Fruit fly (Drosophila melanogaster) whole organism, wandering third instar larva: ENCODE measurements around the gene Glut4EF.

Experiments
- CG32264 ChIP-seq: fragments of 200-800 bp; sonication (Bioruptor generic); optimal IDR thresholded peaks from 2 replicates; lab custom pipeline; 2016; ENCODE audit warnings: missing biosample characterization, missing genetic modification characterization
- CG9705 ChIP-seq: fragments of 200-800 bp; sonication (Bioruptor generic); optimal IDR thresholded peaks from 2 replicates; lab custom pipeline; 2018; ENCODE audit warnings: missing biosample characterization, mild to moderate bottlenecking, missing genetic modification characterization
- CrebA ChIP-seq: fragments of 200-800 bp; sonication (Bioruptor generic); optimal IDR thresholded peaks from 2 replicates; lab custom pipeline; 2016; ENCODE audit warnings: missing biosample characterization, mild to moderate bottlenecking, missing genetic modification characterization, borderline replicate concordance
- Dfd ChIP-seq: fragments of >200 bp; optimal IDR thresholded peaks from 2 replicates; lab custom pipeline; 2017; ENCODE audit warnings: missing biosample characterization, missing genetic modification characterization
- Dif ChIP-seq: fragments of 200-275, 200-300 bp; sonication (Bioruptor generic); optimal IDR thresholded peaks from 2 replicates; lab custom pipeline; 2018; ENCODE audit warnings: missing biosample characterization, missing genetic modification characterization; ENCODE audit not compliant: partially characterized antibody
- GATAd ChIP-seq: sonication (Bioruptor generic); optimal IDR thresholded peaks from 2 replicates; lab custom pipeline; 2016; ENCODE audit warnings: missing biosample characterization, missing genetic modification characterization
- HLH106 ChIP-seq: fragments of 200-800 bp; optimal IDR thresholded peaks from 3 replicates; lab custom pipeline; 2019; ENCODE audit warnings: missing biosample characterization, mild to moderate bottlenecking, missing genetic modification characterization, moderate library complexity
- Hnf4 ChIP-seq: fragments of 200-800 bp; sonication (Bioruptor generic); optimal IDR thresholded peaks from 2 replicates; lab custom pipeline; 2016; ENCODE audit warnings: missing biosample characterization, mild to moderate bottlenecking, missing genetic modification characterization
- Jra ChIP-seq: sonication (Bioruptor generic); optimal IDR thresholded peaks from 2 replicates; lab custom pipeline; 2016; ENCODE audit warnings: missing biosample characterization, missing genetic modification characterization
- Mio ChIP-seq: sonication (Bioruptor generic); optimal IDR thresholded peaks from 2 replicates; lab custom pipeline; 2016; ENCODE audit warnings: missing biosample characterization, missing genetic modification characterization
- Myc ChIP-seq: fragments of >200 bp; optimal IDR thresholded peaks from 2 replicates; lab custom pipeline; 2017
- N ChIP-seq: fragments of >200 bp; optimal IDR thresholded peaks from 2 replicates; lab custom pipeline; 2018; ENCODE audit warnings: missing biosample characterization, missing external identifiers, missing genetic modification characterization
- OdsH ChIP-seq: fragments of 200-800 bp; sonication (Bioruptor generic); optimal IDR thresholded peaks from 2 replicates; lab custom pipeline; 2016; ENCODE audit warnings: missing biosample characterization, mild to moderate bottlenecking, missing genetic modification characterization
- Rel ChIP-seq, 2 experiments: fragments of 200-800 bp; sonication (Bioruptor generic) in 1 of 2; optimal IDR thresholded peaks; 2 replicates in 1 of 2; 3 replicates in 1 of 2; lab custom pipeline; 2016 to 2019; ENCODE audit warnings: mild to moderate bottlenecking in 2 of 2, missing biosample characterization in 2 of 2, missing genetic modification characterization in 2 of 2, moderate library complexity in 1 of 2
- br ChIP-seq: fragments of 200-800 bp; sonication (Bioruptor generic); optimal IDR thresholded peaks from 2 replicates; lab custom pipeline; 2016; ENCODE audit warnings: missing biosample characterization, missing genetic modification characterization
- brk ChIP-seq: fragments of 200-800 bp; sonication (Bioruptor generic); optimal IDR thresholded peaks from 2 replicates; lab custom pipeline; 2016; ENCODE audit warnings: missing biosample characterization, mild to moderate bottlenecking, missing genetic modification characterization
- dl ChIP-seq, 2 experiments: fragments of 175-275, 200-275 bp in 1 of 2; fragments of 200-275 bp in 1 of 2; sonication (Bioruptor generic); optimal IDR thresholded peaks; lab custom pipeline; 2018; ENCODE audit warnings: mild to moderate bottlenecking in 2 of 2, missing biosample characterization in 2 of 2, missing genetic modification characterization in 2 of 2, moderate library complexity in 2 of 2; ENCODE audit not compliant: partially characterized antibody in 2 of 2, insufficient read depth in 1 of 2
- dmrt93B ChIP-seq: fragments of 200-800 bp; sonication (Bioruptor generic); optimal IDR thresholded peaks from 2 replicates; lab custom pipeline; 2018; ENCODE audit warnings: missing biosample characterization, mild to moderate bottlenecking, missing genetic modification characterization
- dsf ChIP-seq: sonication (Bioruptor generic); optimal IDR thresholded peaks from 2 replicates; lab custom pipeline; 2016; ENCODE audit warnings: missing biosample characterization, missing genetic modification characterization, borderline replicate concordance
- foxo ChIP-seq, 2 experiments: fragments of 200-800 bp; sonication (Bioruptor generic); optimal IDR thresholded peaks; 2 replicates in 1 of 2; 3 replicates in 1 of 2; lab custom pipeline; 2016 to 2017; ENCODE audit warnings: missing biosample characterization in 2 of 2, missing genetic modification characterization in 2 of 2
- fru ChIP-seq: fragments of 200-800 bp; sonication (Bioruptor generic); optimal IDR thresholded peaks from 3 replicates; lab custom pipeline; 2016; ENCODE audit warnings: missing biosample characterization, mild to moderate bottlenecking, missing genetic modification characterization
- h ChIP-seq: fragments of 200-800 bp; sonication (Bioruptor generic); optimal IDR thresholded peaks from 3 replicates; lab custom pipeline; 2016; ENCODE audit warnings: missing biosample characterization, mild to moderate bottlenecking, missing genetic modification characterization
- lola ChIP-seq: fragments of >200 bp; optimal IDR thresholded peaks from 2 replicates; lab custom pipeline; 2017; ENCODE audit warnings: missing biosample characterization, missing genetic modification characterization
- psq ChIP-seq: fragments of 200-800 bp; sonication (Bioruptor generic); optimal IDR thresholded peaks from 3 replicates; lab custom pipeline; 2017; ENCODE audit warnings: missing biosample characterization, mild to moderate bottlenecking, missing genetic modification characterization, moderate library complexity
- rgr ChIP-seq: fragments of 200-800 bp; sonication (Bioruptor generic); optimal IDR thresholded peaks from 3 replicates; lab custom pipeline; 2016; ENCODE audit warnings: missing biosample characterization, mild to moderate bottlenecking, missing genetic modification characterization
- sage ChIP-seq: fragments of 200-800 bp; sonication (Bioruptor generic); optimal IDR thresholded peaks from 2 replicates; lab custom pipeline; 2016; ENCODE audit warnings: missing biosample characterization, mild to moderate bottlenecking, missing genetic modification characterization
- sv ChIP-seq: fragments of 200-800 bp; sonication (Bioruptor generic); optimal IDR thresholded peaks from 3 replicates; lab custom pipeline; 2016; ENCODE audit warnings: missing biosample characterization, missing genetic modification characterization
- usp ChIP-seq: fragments of >200 bp; optimal IDR thresholded peaks from 2 replicates; lab custom pipeline; 2017; ENCODE audit warnings: missing biosample characterization, missing genetic modification characterization
- woc ChIP-seq: sonication (Bioruptor generic); optimal IDR thresholded peaks from 2 replicates; lab custom pipeline; 2016; ENCODE audit warnings: missing biosample characterization, mild to moderate bottlenecking, missing genetic modification characterization

The Glut4EF gene

dm6 chr3R:9875644-9876043 is 1.2 kb downstream of the Glut4EF start:
- no peak for TF ChIP-seq CG9705 (GFP tag; lab: Kevin White, UChicago)

DNA sequence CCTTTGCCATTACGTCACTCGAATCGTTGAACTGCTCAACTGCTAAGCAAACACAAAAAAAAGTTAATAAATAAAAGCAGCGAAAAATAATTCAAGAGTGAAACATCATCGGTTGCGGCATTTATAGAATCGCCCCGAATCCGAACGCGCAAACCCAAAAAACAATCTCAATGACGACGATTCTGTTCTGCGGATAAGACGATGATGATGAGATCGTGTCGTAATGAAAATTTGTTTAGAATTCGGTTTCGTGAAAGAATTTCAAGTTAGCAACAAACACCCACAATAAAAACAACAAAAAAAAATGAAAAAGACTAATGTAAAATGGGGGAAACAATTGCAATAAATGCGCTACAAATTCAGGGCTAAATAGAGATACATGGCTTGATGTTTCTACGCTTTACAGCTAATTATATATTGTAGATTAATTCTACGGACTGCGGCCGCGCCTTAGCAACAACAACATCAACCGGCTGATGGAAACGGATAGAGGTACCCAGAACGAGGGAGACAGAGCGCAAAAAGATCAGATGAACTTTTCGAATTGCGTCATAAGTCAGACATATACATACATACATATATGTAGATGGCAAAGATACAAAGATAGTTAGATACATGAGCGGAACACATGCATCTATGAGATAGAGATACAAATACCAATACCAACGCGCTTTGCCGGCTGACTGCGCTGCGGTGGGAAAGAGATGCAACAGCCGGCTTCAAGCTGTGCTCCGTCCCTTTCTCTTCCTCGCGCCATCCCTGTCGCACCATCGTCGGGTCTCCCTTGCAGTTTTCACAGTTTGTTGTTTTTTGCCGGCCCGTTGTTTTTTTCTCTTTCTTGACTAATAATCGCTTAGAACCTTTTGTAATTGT is 2.9 kb downstream of the Glut4EF start:
- no peak for TF ChIP-seq woc (GFP tag; lab: Kevin White, UChicago)
- TF ChIP-seq brk (GFP tag; lab: Kevin White, UChicago), result no peak
- no peak for TF ChIP-seq N (GFP tag; lab: Kevin White, UChicago)
- TF ChIP-seq CrebA, result no peak
- TF ChIP-seq OdsH (GFP tag; lab: Kevin White, UChicago), result no peak
- TF ChIP-seq fru (GFP tag; lab: Kevin White, UChicago), result no peak
- TF ChIP-seq sv (GFP tag; lab: Kevin White, UChicago), result no peak
- TF ChIP-seq Rel (GFP tag; optimal IDR thresholded peaks at IDR 0.05; lab: Kevin White, UChicago), result no peak
- TF ChIP-seq Rel (tag; optimal IDR thresholded peaks at IDR 0.05; lab: Kevin White, UChicago), result no peak
- no peak for TF ChIP-seq HLH106 (tag; lab: Kevin White, UChicago)
- no peak for TF ChIP-seq dsf (GFP tag; lab: Kevin White, UChicago)
- TF ChIP-seq Hnf4, result no peak

- no peak for TF ChIP-seq HLH106 (tag; lab: Kevin White, UChicago)
- TF ChIP-seq h (GFP tag; lab: Kevin White, UChicago), result no peak
- TF ChIP-seq sage (GFP tag; lab: Kevin White, UChicago), result no peak
These were observed 3.8 kb downstream of the Glut4EF start for dm6 chr3R:9878026-9878997.

dm6 chr3R:9879288-9879687 is 4.8 kb downstream of the Glut4EF start:
- TF ChIP-seq brk (GFP tag; lab: Kevin White, UChicago) (no peak), Rel (GFP tag; optimal IDR thresholded peaks at IDR 0.05; lab: Kevin White, UChicago) (no peak), Rel (tag; optimal IDR thresholded peaks at IDR 0.05; lab: Kevin White, UChicago) (no peak), Dfd (GFP tag; lab: Kevin White, UChicago) (no peak), dmrt93B (no peak), Dif (no peak), Mio (no peak), GATAd (GFP tag; lab: Kevin White, UChicago) (no peak), N (GFP tag; lab: Kevin White, UChicago) (no peak), usp (GFP tag; lab: Kevin White, UChicago) (no peak), Myc (no peak), fru (GFP tag; lab: Kevin White, UChicago) (no peak), HLH106 (tag; lab: Kevin White, UChicago) (no peak), rgr (no peak), dsf (GFP tag; lab: Kevin White, UChicago) (no peak), woc (GFP tag; lab: Kevin White, UChicago) (no peak), lola (no peak), OdsH (GFP tag; lab: Kevin White, UChicago) (no peak), Jra (GFP tag; lab: Kevin White, UChicago) (no peak)
- TF ChIP-seq, all 38 proteins: peak for 0

dm6 chr3R:9879880-9880852 is 5.7 kb downstream of the Glut4EF start:
- TF ChIP-seq psq (peak; percentile 26), br (no peak), Rel (GFP tag; optimal IDR thresholded peaks at IDR 0.05; lab: Kevin White, UChicago) (no peak), Rel (tag; optimal IDR thresholded peaks at IDR 0.05; lab: Kevin White, UChicago) (peak; percentile 5), CG32264 (no peak), dl (GFP tag; optimal IDR thresholded peaks at IDR 0.05; lab: Kevin White, UChicago; ENCODE audit: insufficient read depth in 1 of 2, partially characterized antibody in 2 of 2) (no peak), dmrt93B (no peak), dsf (GFP tag; lab: Kevin White, UChicago) (no peak), foxo (GFP tag; optimal IDR thresholded peaks at IDR 0.05; lab: Kevin White, UChicago) (no peak), Myc (no peak)
